Comparison of ENCODE assay signal across 4 fruit fly cellular contexts in genomic region chrX:6276590-6276989, dm6.
TF ChIP-seq lines count a peak whose summit lies in the region.

Gene CG3566, minus strand, starts transcription at chrX:6276724.

- no peak for TF ChIP-seq CTCF in whole organism, embryonic (GFP tag; optimal IDR thresholded peaks at IDR 0.05; lab: Kevin White, UChicago)

TF ChIP-seq in whole organism, adult, 20 proteins besides CTCF, POLR2A, EP300 and RAD21:
- peak; percentile 17 for TF ChIP-seq tj (GFP tag; optimal IDR thresholded peaks at IDR 0.05; lab: Kevin White, UChicago)
- TF ChIP-seq CG5204 (GFP tag; optimal IDR thresholded peaks at IDR 0.05; lab: Kevin White, UChicago), result no peak
- TF ChIP-seq bab1 (GFP tag; optimal IDR thresholded peaks at IDR 0.05; lab: Kevin White, UChicago), result peak; percentile 47
- peak; percentile 55 for TF ChIP-seq kay (GFP tag; lab: Kevin White, UChicago; ENCODE audit: borderline replicate concordance)
- peak; percentile 48 for TF ChIP-seq Mnt (GFP tag; optimal IDR thresholded peaks at IDR 0.05; lab: Kevin White, UChicago)
- TF ChIP-seq ovo (GFP tag; optimal IDR thresholded peaks at IDR 0.05; lab: Kevin White, UChicago), result peak; percentile 11
- no peak for TF ChIP-seq toe (GFP tag; optimal IDR thresholded peaks at IDR 0.05; lab: Kevin White, UChicago)
- no peak for TF ChIP-seq Crg-1 (GFP tag; optimal IDR thresholded peaks at IDR 0.05; lab: Kevin White, UChicago)
- peak; percentile 3 for TF ChIP-seq CG14711 (tag; optimal IDR thresholded peaks at IDR 0.05; lab: Kevin White, UChicago)

TF ChIP-seq in whole organism, embryonic, 481 proteins besides CTCF, POLR2A, EP300 and RAD21 (continues in another document):
- TF ChIP-seq h (optimal IDR thresholded peaks at IDR 0.05; lab: Kevin White, UChicago), result no peak
- TF ChIP-seq br (optimal IDR thresholded peaks at IDR 0.05; lab: Kevin White, UChicago), result no peak
- peak; percentile 38 for TF ChIP-seq stwl (tag; optimal IDR thresholded peaks at IDR 0.05; lab: Kevin White, UChicago)
- no peak for TF ChIP-seq Usf (GFP tag; optimal IDR thresholded peaks at IDR 0.05; lab: Kevin White, UChicago)
- TF ChIP-seq kah (GFP tag; optimal IDR thresholded peaks at IDR 0.05; lab: Kevin White, UChicago), result peak; percentile 52
- 0 out of 2 replicates have a peak, but pooled peaks have one; percentile 10 for TF ChIP-seq CG42726 (GFP tag; IDR thresholded peaks at IDR 0.05; lab: Robert Waterston, UW; ENCODE audit: partially characterized antibody)
- no peak for TF ChIP-seq eve (GFP tag; optimal IDR thresholded peaks at IDR 0.05; lab: Kevin White, UChicago)
- peak; percentile 4 for TF ChIP-seq CG18262 (tag; optimal IDR thresholded peaks at IDR 0.05; lab: Kevin White, UChicago)
- no peak for TF ChIP-seq ro (GFP tag; IDR thresholded peaks at IDR 0.05; lab: Robert Waterston, UW)
- peak; percentile 66 for TF ChIP-seq D19A (tag; optimal IDR thresholded peaks at IDR 0.05; lab: Kevin White, UChicago)
- no peak for TF ChIP-seq tna (GFP tag; IDR thresholded peaks at IDR 0.05; lab: Robert Waterston, UW; ENCODE audit: partially characterized antibody)
- TF ChIP-seq CG3995 (GFP tag; optimal IDR thresholded peaks at IDR 0.05; lab: Kevin White, UChicago), result no peak
- TF ChIP-seq CG9876 (GFP tag; optimal IDR thresholded peaks at IDR 0.05; lab: Kevin White, UChicago), result no peak
- TF ChIP-seq CG8765 (GFP tag; IDR thresholded peaks at IDR 0.05; lab: Robert Waterston, UW), result no peak
- no peak for TF ChIP-seq Hmr (GFP tag; optimal IDR thresholded peaks at IDR 0.05; lab: Kevin White, UChicago)
- TF ChIP-seq onecut (GFP tag; IDR thresholded peaks at IDR 0.05; lab: Robert Waterston, UW), result no peak
- TF ChIP-seq CG9797 (GFP tag; optimal IDR thresholded peaks at IDR 0.05; lab: Kevin White, UChicago), result peak; percentile 63
- no peak for TF ChIP-seq Abd-B (GFP tag; optimal IDR thresholded peaks at IDR 0.05; lab: Kevin White, UChicago)
- TF ChIP-seq CG12659 (GFP tag; optimal IDR thresholded peaks at IDR 0.05; lab: Kevin White, UChicago), result peak; percentile 25
- no peak for TF ChIP-seq CG11456 (GFP tag; IDR thresholded peaks at IDR 0.05; lab: Robert Waterston, UW)
- TF ChIP-seq zfh1 (GFP tag; IDR thresholded peaks at IDR 0.05; lab: Robert Waterston, UW), result no peak
- TF ChIP-seq Fer2 (tag; optimal IDR thresholded peaks at IDR 0.05; lab: Kevin White, UChicago), result no peak
- TF ChIP-seq C15 (GFP tag; IDR thresholded peaks at IDR 0.05; lab: Robert Waterston, UW), result no peak
- TF ChIP-seq CG10321 (GFP tag; IDR thresholded peaks at IDR 0.05; lab: Robert Waterston, UW), result no peak
- no peak for TF ChIP-seq CG8388 (GFP tag; optimal IDR thresholded peaks at IDR 0.05; lab: Kevin White, UChicago)
- TF ChIP-seq YL-1 (GFP tag; optimal IDR thresholded peaks at IDR 0.05; lab: Kevin White, UChicago), result peak; percentile 59
- TF ChIP-seq MBD-R2 (GFP tag; IDR thresholded peaks at IDR 0.05; lab: Robert Waterston, UW), result peak; percentile 82
- TF ChIP-seq pb (GFP tag; optimal IDR thresholded peaks at IDR 0.05; lab: Kevin White, UChicago), result no peak
- no peak for TF ChIP-seq Sin3A (optimal IDR thresholded peaks at IDR 0.05; lab: Kevin White, UChicago)

TF ChIP-seq in whole organism, prepupa, 60 proteins besides CTCF, POLR2A, EP300 and RAD21:
- TF ChIP-seq CG11294 (GFP tag; IDR thresholded peaks at IDR 0.05; lab: Robert Waterston, UW) (no peak), CG15336 (GFP tag; IDR thresholded peaks at IDR 0.05; lab: Robert Waterston, UW) (0 out of 2 replicates have a peak, but pooled peaks have one; percentile 27), Gug (GFP tag; IDR thresholded peaks at IDR 0.05; lab: Robert Waterston, UW) (no peak), Met (GFP tag; optimal IDR thresholded peaks at IDR 0.05; lab: Kevin White, UChicago) (no peak), svp (GFP tag; lab: Kevin White, UChicago) (peak; percentile 52), esn (GFP tag; optimal IDR thresholded peaks at IDR 0.05; lab: Kevin White, UChicago) (peak; percentile 21), Eip78C (GFP tag; lab: Kevin White, UChicago) (peak; percentile 63), achi (GFP tag; optimal IDR thresholded peaks at IDR 0.05; lab: Kevin White, UChicago) (no peak), CG8319 (GFP tag; optimal IDR thresholded peaks at IDR 0.05; lab: Kevin White, UChicago) (no peak), Sox14 (GFP tag; optimal IDR thresholded peaks at IDR 0.05; lab: Kevin White, UChicago) (peak; percentile 12), CG1621 (tag; optimal IDR thresholded peaks at IDR 0.05; lab: Kevin White, UChicago) (peak; percentile 12), dsx (GFP tag; optimal IDR thresholded peaks at IDR 0.05; lab: Kevin White, UChicago; ENCODE audit: poor library complexity, severe bottlenecking) (peak; percentile 0), vri (GFP tag; optimal IDR thresholded peaks at IDR 0.05; lab: Kevin White, UChicago) (peak; percentile 16), CG3919 (GFP tag; optimal IDR thresholded peaks at IDR 0.05; lab: Kevin White, UChicago) (no peak), dac (GFP tag; optimal IDR thresholded peaks at IDR 0.05; lab: Kevin White, UChicago) (no peak), cyc (GFP tag; optimal IDR thresholded peaks at IDR 0.05; lab: Kevin White, UChicago) (no peak), CG10631 (GFP tag; optimal IDR thresholded peaks at IDR 0.05; lab: Kevin White, UChicago) (no peak), CG9139 (GFP tag; optimal IDR thresholded peaks at IDR 0.05; lab: Kevin White, UChicago) (no peak)

TF ChIP-seq in whole organism, wandering third instar larva, 38 proteins besides CTCF, POLR2A, EP300 and RAD21:
- peak in 1 of 2 experiments; percentile 27 for TF ChIP-seq foxo (GFP tag; optimal IDR thresholded peaks at IDR 0.05; lab: Kevin White, UChicago)
- no peak for TF ChIP-seq GATAd (GFP tag; optimal IDR thresholded peaks at IDR 0.05; lab: Kevin White, UChicago)
- TF ChIP-seq N (GFP tag; optimal IDR thresholded peaks at IDR 0.05; lab: Kevin White, UChicago), result no peak
- TF ChIP-seq Jra (GFP tag; optimal IDR thresholded peaks at IDR 0.05; lab: Kevin White, UChicago), result no peak
- TF ChIP-seq dmrt93B (GFP tag; optimal IDR thresholded peaks at IDR 0.05; lab: Kevin White, UChicago), result no peak
- no peak for TF ChIP-seq CG32264 (GFP tag; optimal IDR thresholded peaks at IDR 0.05; lab: Kevin White, UChicago)
- TF ChIP-seq jim (GFP tag; optimal IDR thresholded peaks at IDR 0.05; lab: Kevin White, UChicago), result no peak
- TF ChIP-seq Dif (GFP tag; optimal IDR thresholded peaks at IDR 0.05; lab: Kevin White, UChicago; ENCODE audit: partially characterized antibody), result no peak
- TF ChIP-seq brk (GFP tag; optimal IDR thresholded peaks at IDR 0.05; lab: Kevin White, UChicago), result no peak
- no peak for TF ChIP-seq CrebA (GFP tag; optimal IDR thresholded peaks at IDR 0.05; lab: Kevin White, UChicago; ENCODE audit: borderline replicate concordance)
- no peak for TF ChIP-seq ey (GFP tag; optimal IDR thresholded peaks at IDR 0.05; lab: Kevin White, UChicago)
- no peak for TF ChIP-seq Vsx2 (GFP tag; optimal IDR thresholded peaks at IDR 0.05; lab: Kevin White, UChicago; ENCODE audit: partially characterized antibody)
- TF ChIP-seq Rel (GFP tag; optimal IDR thresholded peaks at IDR 0.05; lab: Kevin White, UChicago), result no peak
- TF ChIP-seq Rel (tag; optimal IDR thresholded peaks at IDR 0.05; lab: Kevin White, UChicago), result peak; percentile 80
- peak; percentile 73 for TF ChIP-seq woc (GFP tag; optimal IDR thresholded peaks at IDR 0.05; lab: Kevin White, UChicago)
- TF ChIP-seq sage (GFP tag; optimal IDR thresholded peaks at IDR 0.05; lab: Kevin White, UChicago), result no peak
- TF ChIP-seq Dfd (GFP tag; optimal IDR thresholded peaks at IDR 0.05; lab: Kevin White, UChicago), result no peak
- TF ChIP-seq HLH106 (tag; optimal IDR thresholded peaks at IDR 0.05; lab: Kevin White, UChicago), result no peak
- no peak for TF ChIP-seq br (GFP tag; optimal IDR thresholded peaks at IDR 0.05; lab: Kevin White, UChicago)
- no peak for TF ChIP-seq OdsH (GFP tag; optimal IDR thresholded peaks at IDR 0.05; lab: Kevin White, UChicago)
- TF ChIP-seq tai (GFP tag; optimal IDR thresholded peaks at IDR 0.05; lab: Kevin White, UChicago), result no peak
- no peak for TF ChIP-seq dl (GFP tag; optimal IDR thresholded peaks at IDR 0.05; lab: Kevin White, UChicago; ENCODE audit: insufficient read depth in 1 of 2, partially characterized antibody in 2 of 2)
- TF ChIP-seq lola (GFP tag; optimal IDR thresholded peaks at IDR 0.05; lab: Kevin White, UChicago), result no peak
- TF ChIP-seq sv (GFP tag; optimal IDR thresholded peaks at IDR 0.05; lab: Kevin White, UChicago), result no peak
- TF ChIP-seq Myc (optimal IDR thresholded peaks at IDR 0.05; lab: Kevin White, UChicago), result peak; percentile 66
- TF ChIP-seq Hnf4 (GFP tag; optimal IDR thresholded peaks at IDR 0.05; lab: Kevin White, UChicago), result no peak
- no peak for TF ChIP-seq CG9705 (GFP tag; optimal IDR thresholded peaks at IDR 0.05; lab: Kevin White, UChicago)
- no peak for TF ChIP-seq h (GFP tag; optimal IDR thresholded peaks at IDR 0.05; lab: Kevin White, UChicago)
- TF ChIP-seq usp (GFP tag; optimal IDR thresholded peaks at IDR 0.05; lab: Kevin White, UChicago), result no peak
- TF ChIP-seq Abd-B (GFP tag; optimal IDR thresholded peaks at IDR 0.05; lab: Kevin White, UChicago), result no peak
- peak; percentile 13 for TF ChIP-seq Sp1 (GFP tag; optimal IDR thresholded peaks at IDR 0.05; lab: Kevin White, UChicago)
- TF ChIP-seq pan (optimal IDR thresholded peaks at IDR 0.05; lab: Kevin White, UChicago), result no peak
- peak; percentile 37 for TF ChIP-seq fru (GFP tag; optimal IDR thresholded peaks at IDR 0.05; lab: Kevin White, UChicago)
- peak; percentile 16 for TF ChIP-seq Hr83 (GFP tag; optimal IDR thresholded peaks at IDR 0.05; lab: Kevin White, UChicago; ENCODE audit: poor library complexity, severe bottlenecking)
- TF ChIP-seq rgr (GFP tag; optimal IDR thresholded peaks at IDR 0.05; lab: Kevin White, UChicago), result peak; percentile 11
- TF ChIP-seq dsf (GFP tag; optimal IDR thresholded peaks at IDR 0.05; lab: Kevin White, UChicago; ENCODE audit: borderline replicate concordance), result no peak
- TF ChIP-seq psq (GFP tag; optimal IDR thresholded peaks at IDR 0.05; lab: Kevin White, UChicago), result no peak
- no peak for TF ChIP-seq Hr78 (GFP tag; optimal IDR thresholded peaks at IDR 0.05; lab: Kevin White, UChicago)
- no peak for TF ChIP-seq Mio (GFP tag; optimal IDR thresholded peaks at IDR 0.05; lab: Kevin White, UChicago)
